Worm (Caenorhabditis elegans): Measurements from ENCODE around the gene K07E3.9.
A peak's percentile ranks its signal among the peaks of the same experiment; 100 is the strongest.

The K07E3.9 gene

ce11 chrX:8107921-8108320 is at the start of gene K07E3.9:
TSS of gene K07E3.9 (plus strand) at chrX:8108221.
- no peak for TF ChIP-seq lin-39 (tag; optimal IDR thresholded peaks at IDR 0.05)
- no peak for TF ChIP-seq mdl-1 (tag; optimal IDR thresholded peaks at IDR 0.05)
- TF ChIP-seq ztf-4 (tag; optimal IDR thresholded peaks at IDR 0.05), result no peak
- TF ChIP-seq ceh-28 (tag; optimal IDR thresholded peaks at IDR 0.05), result no peak
- no peak for TF ChIP-seq sea-2 (GFP tag; optimal IDR thresholded peaks at IDR 0.05)
- TF ChIP-seq nhr-67 (tag; optimal IDR thresholded peaks at IDR 0.05), result no peak
- no peak for TF ChIP-seq nhr-237 (tag; optimal IDR thresholded peaks at IDR 0.05)
- TF ChIP-seq elt-3 (tag; optimal IDR thresholded peaks at IDR 0.05), result no peak
- no peak for TF ChIP-seq fos-1 (tag; optimal IDR thresholded peaks at IDR 0.05)
- TF ChIP-seq snpc-4 (tag; optimal IDR thresholded peaks at IDR 0.05), result no peak
- TF ChIP-seq zag-1 (tag; optimal IDR thresholded peaks at IDR 0.05), result no peak
- TF ChIP-seq ZK546.5 (tag; optimal IDR thresholded peaks at IDR 0.05), result no peak
- no peak for TF ChIP-seq skn-1 (tag; optimal IDR thresholded peaks at IDR 0.05)
- no peak for TF ChIP-seq mml-1 (tag; optimal IDR thresholded peaks at IDR 0.05)
- TF ChIP-seq pqm-1 (tag; optimal IDR thresholded peaks at IDR 0.05), result no peak
- no peak for TF ChIP-seq aly-2 (tag; optimal IDR thresholded peaks at IDR 0.05)

DNA sequence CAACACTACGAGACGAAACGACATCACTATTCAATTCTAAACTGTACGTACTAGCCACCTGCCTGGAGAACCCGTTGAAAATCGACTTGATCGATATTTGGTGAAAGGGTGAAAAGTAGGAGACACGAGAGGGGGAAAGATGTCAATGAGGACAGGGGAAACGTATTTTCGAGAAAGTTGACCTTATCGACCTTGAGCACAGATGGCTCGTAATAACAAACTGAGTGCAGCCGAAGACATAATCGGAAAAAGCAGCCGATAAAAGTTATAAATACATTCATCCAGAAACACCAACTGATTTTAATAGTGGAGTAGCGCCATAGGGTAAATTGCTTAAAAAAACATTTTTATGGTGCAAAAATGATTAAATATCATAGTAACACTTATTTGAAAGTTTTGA is 48.0 kb upstream of the K07E3.9 start:
- TF ChIP-seq ama-1 (optimal IDR thresholded peaks at IDR 0.05) (no peak), unc-62 (GFP tag; optimal IDR thresholded peaks at IDR 0.05) (no peak), ceh-28 (tag; optimal IDR thresholded peaks at IDR 0.05) (peak; percentile 47), nhr-67 (tag; optimal IDR thresholded peaks at IDR 0.05) (no peak), nhr-25 (tag; optimal IDR thresholded peaks at IDR 0.05) (peak; percentile 48), eor-1 (tag; optimal IDR thresholded peaks at IDR 0.05) (no peak)

DNA sequence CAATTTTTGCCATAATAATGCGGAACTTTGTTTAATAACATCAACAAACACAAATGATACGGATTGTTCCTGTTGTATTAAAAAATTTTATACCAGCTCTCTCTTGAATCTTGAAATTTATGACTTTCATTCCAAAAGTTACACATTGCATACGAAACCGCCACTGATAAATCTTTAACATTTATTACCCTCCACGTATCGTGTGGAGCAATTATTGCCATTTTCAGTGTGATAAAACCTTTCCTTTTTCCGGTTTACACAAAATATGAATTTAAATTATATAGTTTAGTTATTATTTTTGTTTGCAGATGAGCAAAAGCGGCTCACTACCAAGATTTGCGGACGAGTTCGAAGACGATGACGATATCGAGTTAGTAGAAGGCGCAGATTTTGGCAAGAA is 47.2 kb upstream of the K07E3.9 start, which contains the start of gene C18A11.3:
TSS of gene C18A11.3 (plus strand) at position 301 of the 400 bp plus-strand sequence.
- TF ChIP-seq elt-2 (tag; optimal IDR thresholded peaks at IDR 0.05), result peak; percentile 47
- no peak for TF ChIP-seq tbx-2 (tag; optimal IDR thresholded peaks at IDR 0.05)
- no peak for TF ChIP-seq ama-1 (optimal IDR thresholded peaks at IDR 0.05)

DNA sequence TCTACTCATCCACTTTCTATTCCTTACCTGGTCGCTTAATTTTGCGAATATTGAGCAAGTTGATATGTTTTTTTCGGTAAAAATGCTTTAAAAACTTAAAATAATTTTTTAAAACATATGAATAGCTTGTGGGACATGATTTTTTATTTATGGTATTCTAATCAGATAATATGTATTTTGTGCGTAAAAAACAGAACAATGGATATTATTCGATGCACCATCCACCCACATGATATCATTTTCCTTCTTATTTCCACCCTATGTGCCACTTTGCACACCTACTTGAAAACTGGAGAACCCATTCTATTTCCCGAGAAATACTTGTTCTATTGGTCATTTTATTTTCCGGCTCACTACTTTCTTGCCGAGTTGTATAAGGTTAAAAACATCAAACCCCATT is 40.8 kb upstream of the K07E3.9 start, which contains the start of gene C18A11.2:
TSS of gene C18A11.2 (plus strand) at position 301 of the 400 bp plus-strand sequence.
- TF ChIP-seq lsy-12 (tag; optimal IDR thresholded peaks at IDR 0.05), result no peak
- no peak for TF ChIP-seq fkh-2 (tag; optimal IDR thresholded peaks at IDR 0.05)
- no peak for TF ChIP-seq elt-2 (tag; optimal IDR thresholded peaks at IDR 0.05)
- TF ChIP-seq nhr-76 (tag; optimal IDR thresholded peaks at IDR 0.05), result no peak
- no peak for TF ChIP-seq elt-3 (tag; optimal IDR thresholded peaks at IDR 0.05)
- TF ChIP-seq nfya-1 (tag; optimal IDR thresholded peaks at IDR 0.05; ENCODE audit: insufficient read depth), result no peak
- no peak for TF ChIP-seq snpc-4 (tag; optimal IDR thresholded peaks at IDR 0.05)

- TF ChIP-seq ceh-28 (tag; optimal IDR thresholded peaks at IDR 0.05), result peak; percentile 56
- TF ChIP-seq elt-1 (tag; optimal IDR thresholded peaks at IDR 0.05), result no peak
- no peak for TF ChIP-seq fos-1 (tag; optimal IDR thresholded peaks at IDR 0.05)
- TF ChIP-seq lsy-12 (tag; optimal IDR thresholded peaks at IDR 0.05), result no peak
- no peak for TF ChIP-seq elt-3 (tag; optimal IDR thresholded peaks at IDR 0.05)
- no peak for TF ChIP-seq hmg-11 (tag; optimal IDR thresholded peaks at IDR 0.05)
- no peak for TF ChIP-seq zag-1 (tag; optimal IDR thresholded peaks at IDR 0.05)
- no peak for TF ChIP-seq nhr-76 (tag; optimal IDR thresholded peaks at IDR 0.05)
- peak; percentile 86 for TF ChIP-seq elt-2 (tag; optimal IDR thresholded peaks at IDR 0.05)
- TF ChIP-seq nfya-1 (tag; optimal IDR thresholded peaks at IDR 0.05; ENCODE audit: insufficient read depth), result peak; percentile 10
- no peak for TF ChIP-seq skn-1 (tag; optimal IDR thresholded peaks at IDR 0.05)
- TF ChIP-seq pqm-1 (tag; optimal IDR thresholded peaks at IDR 0.05), result peak; percentile 77
- no peak for TF ChIP-seq nhr-12 (tag; optimal IDR thresholded peaks at IDR 0.05)
- TF ChIP-seq pha-4 (tag; optimal IDR thresholded peaks at IDR 0.05), result peak; percentile 79
- no peak for TF ChIP-seq fkh-2 (tag; optimal IDR thresholded peaks at IDR 0.05)
- no peak for TF ChIP-seq mml-1 (tag; optimal IDR thresholded peaks at IDR 0.05)
- TF ChIP-seq nhr-11 (tag; optimal IDR thresholded peaks at IDR 0.05), result no peak
- TF ChIP-seq ztf-11 (tag; optimal IDR thresholded peaks at IDR 0.05), result no peak
Observed at ce11 chrX:8069293-8069692, 38.7 kb upstream of the K07E3.9 start, which contains the start of gene C18A11.1. TSS of gene C18A11.1 (plus strand) at chrX:8069328.

DNA sequence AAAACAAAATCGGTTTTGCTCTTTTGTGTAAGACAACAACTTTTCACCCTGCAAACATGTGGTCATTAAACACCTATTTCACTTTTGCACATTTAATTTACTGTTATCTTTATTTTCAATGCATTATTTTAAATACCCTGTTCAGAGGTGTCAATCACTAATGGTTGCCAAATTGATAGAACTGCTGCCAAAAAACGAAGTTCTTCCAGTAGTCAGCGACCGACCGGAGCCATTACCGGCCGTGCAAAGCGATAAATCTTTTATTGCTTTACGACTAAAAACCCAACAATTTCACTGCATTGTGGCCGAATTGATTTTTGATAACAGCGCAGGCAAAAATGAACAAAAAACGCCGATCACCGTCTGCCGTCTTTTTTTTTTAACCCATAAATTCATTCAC is 33.5 kb upstream of the K07E3.9 start:
- peak; percentile 83 for TF ChIP-seq elt-2 (tag; optimal IDR thresholded peaks at IDR 0.05)
- TF ChIP-seq aly-2 (tag; optimal IDR thresholded peaks at IDR 0.05), result no peak
- TF ChIP-seq fkh-10 (GFP tag; optimal IDR thresholded peaks at IDR 0.05), result no peak
